Worm (Caenorhabditis elegans): ENCODE measurements around the gene K09F6.7.
"Not testable (repeated sequence)": the region's sequence is repeated elsewhere in the genome, so short reads cannot be mapped to it uniquely, and the experiment has no call there.

K09F6.7 gene

DNA sequence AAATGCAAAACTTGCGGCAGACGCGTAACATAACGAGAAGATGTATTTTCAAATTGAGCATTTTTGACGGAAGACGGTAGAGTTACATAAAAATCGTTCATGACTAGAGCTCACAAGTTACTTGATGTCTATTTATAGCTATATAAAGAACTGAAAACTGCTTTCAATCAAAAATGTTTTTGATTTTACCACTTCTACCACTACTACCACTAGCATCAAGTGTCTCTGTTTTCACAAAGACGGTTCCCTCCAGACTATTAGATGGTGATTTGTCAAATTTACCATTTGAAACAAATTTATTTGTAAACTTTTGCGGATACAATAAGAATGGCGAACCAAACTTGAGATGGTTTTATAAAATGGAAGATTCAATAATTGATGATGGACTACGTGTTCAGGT, 9.3 kb downstream of the K09F6.7 start, which contains the start of gene K09F6.9:
Gene K09F6.9 (minus strand): TSS at position 101 of the 400 bp plus-strand sequence.
- TF ChIP-seq ceh-82 (tag; optimal IDR thresholded peaks at IDR 0.05); grh-1 (GFP tag; IDR thresholded peaks at IDR 0.05); egl-13 (tag; optimal IDR thresholded peaks at IDR 0.05): not testable (repeated sequence)

DNA sequence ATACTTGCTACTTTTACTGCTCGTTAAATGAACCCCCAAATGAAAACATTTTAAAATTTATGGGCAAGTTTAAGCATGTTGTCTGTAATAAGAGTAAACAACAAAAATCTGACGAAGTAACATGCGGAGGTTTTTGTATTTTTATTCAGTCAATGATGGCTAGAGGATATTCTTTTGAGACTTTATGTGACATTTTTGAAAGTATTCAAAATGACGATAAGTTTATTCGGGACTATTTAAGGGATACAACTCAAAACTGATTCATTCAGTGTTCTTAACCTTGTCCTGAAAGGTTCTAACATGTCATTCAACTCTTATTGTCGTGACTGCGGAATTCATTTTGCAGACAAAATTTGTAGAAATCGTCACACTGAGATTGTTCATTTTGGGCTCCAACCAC, 12.1 kb downstream of the K09F6.7 start, which contains the start of gene K09F6.11:
Gene K09F6.11 (plus strand): TSS at position 301 of the 400 bp plus-strand sequence.
- TF ChIP-seq irx-1 (tag; optimal IDR thresholded peaks at IDR 0.05) = no peak

DNA sequence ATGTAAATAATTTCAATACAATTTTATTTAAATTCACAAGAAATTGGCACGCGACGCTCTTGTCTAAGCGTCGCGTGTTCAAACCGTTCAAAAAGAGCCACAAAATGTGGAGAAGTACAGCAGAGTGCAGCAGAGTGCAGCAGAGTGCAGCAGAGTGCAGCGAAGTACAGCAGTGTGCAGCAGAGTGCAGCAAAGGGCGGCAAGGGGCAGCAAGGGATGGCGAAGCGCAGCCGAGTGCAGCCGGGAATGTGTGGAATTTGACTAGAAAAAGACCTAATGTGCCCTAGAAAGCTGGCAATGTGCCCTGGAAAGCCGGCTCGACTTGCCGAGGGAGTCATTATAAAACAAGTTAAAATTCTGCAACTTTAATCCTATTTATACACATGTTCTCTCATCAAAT, 12.7 kb downstream of the K09F6.7 start, which contains the start of gene K09F6.6:
Gene K09F6.6 (minus strand): TSS at position 43 of the 400 bp plus-strand sequence.
- TF ChIP-seq lin-15B (tag; optimal IDR thresholded peaks at IDR 0.05) = no peak
- TF ChIP-seq lin-13 (GFP tag; optimal IDR thresholded peaks at IDR 0.05) = no peak
- TF ChIP-seq tlp-1 (tag; optimal IDR thresholded peaks at IDR 0.05) = no peak
- TF ChIP-seq pag-3 (tag; optimal IDR thresholded peaks at IDR 0.05; ENCODE audit: borderline replicate concordance, insufficient read depth) = no peak
- no peak for TF ChIP-seq ztf-11 (tag; optimal IDR thresholded peaks at IDR 0.05)
- no peak for TF ChIP-seq efl-3 (GFP tag; optimal IDR thresholded peaks at IDR 0.05)
- no peak for TF ChIP-seq skn-1 (tag; optimal IDR thresholded peaks at IDR 0.05)
- no peak for TF ChIP-seq aha-1 (tag; optimal IDR thresholded peaks at IDR 0.05)
- TF ChIP-seq ces-1 (GFP tag; optimal IDR thresholded peaks at IDR 0.05) = no peak
- no peak for TF ChIP-seq fkh-10 (GFP tag; optimal IDR thresholded peaks at IDR 0.05)
- no peak for TF ChIP-seq nhr-76 (tag; optimal IDR thresholded peaks at IDR 0.05)
- no peak for TF ChIP-seq xbp-1 (tag; optimal IDR thresholded peaks at IDR 0.05)
- TF ChIP-seq egl-27 (tag; optimal IDR thresholded peaks at IDR 0.05) = no peak
- TF ChIP-seq unc-130 (tag; optimal IDR thresholded peaks at IDR 0.05) = no peak
- TF ChIP-seq snu-23 (GFP tag; optimal IDR thresholded peaks at IDR 0.05) = no peak

DNA sequence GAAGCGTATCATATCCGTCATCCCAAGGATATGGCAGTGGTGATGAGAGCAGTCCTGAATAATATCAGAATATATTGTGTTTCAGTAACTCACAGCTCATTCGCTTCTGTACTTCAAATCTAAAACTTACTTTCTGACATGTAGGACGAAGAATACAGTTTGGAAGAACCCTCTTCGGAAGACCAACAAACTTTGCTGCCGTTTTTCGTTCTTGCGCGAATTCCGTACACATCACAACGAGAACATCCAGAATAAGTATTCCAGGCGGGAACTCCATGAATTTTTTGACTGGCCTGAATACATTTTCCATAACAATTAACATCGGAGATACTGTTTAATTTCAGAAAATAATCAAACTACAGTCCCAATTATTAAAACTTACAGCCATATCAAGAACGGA, 14.5 kb downstream of the K09F6.7 start, which contains the start of gene K09F6.15:
Gene K09F6.15 (minus strand): TSS at position 101 of the 400 bp plus-strand sequence.
- TF ChIP-seq mep-1 (tag; optimal IDR thresholded peaks at IDR 0.05) (no peak), ceh-88 (GFP tag; IDR thresholded peaks at IDR 0.05) (no peak), ceh-82 (tag; optimal IDR thresholded peaks at IDR 0.05) (no peak)

DNA sequence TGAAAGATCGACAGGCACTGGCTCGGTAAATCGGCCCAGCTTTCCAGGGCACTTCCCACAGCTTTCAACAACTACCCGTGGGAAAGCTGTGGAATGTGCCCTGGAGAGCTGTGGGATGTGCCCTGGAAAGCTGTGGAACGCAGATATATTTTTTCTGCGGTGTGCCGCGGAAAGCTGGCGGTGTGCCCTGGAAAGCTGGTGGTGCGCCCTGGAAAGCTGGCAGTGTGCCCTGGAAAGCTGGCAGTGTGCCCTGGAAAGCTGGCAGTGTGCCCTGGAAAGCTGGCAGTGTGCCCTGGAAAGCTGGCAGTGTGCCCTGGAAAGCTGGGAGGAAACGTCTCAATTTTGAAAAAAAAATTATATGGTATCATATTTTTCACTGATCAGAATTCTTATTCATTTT, 18.2 kb downstream of the K09F6.7 start:
- no peak for TF ChIP-seq nhr-71 (tag; optimal IDR thresholded peaks at IDR 0.05)
- no peak for TF ChIP-seq pag-3 (tag; optimal IDR thresholded peaks at IDR 0.05; ENCODE audit: borderline replicate concordance, insufficient read depth)
- TF ChIP-seq nhr-28 (tag; optimal IDR thresholded peaks at IDR 0.05) = no peak
- TF ChIP-seq lin-14 (GFP tag; optimal IDR thresholded peaks at IDR 0.05) = no peak
- TF ChIP-seq irx-1 (tag; optimal IDR thresholded peaks at IDR 0.05) = no peak
- no peak for TF ChIP-seq ceh-63 (GFP tag; optimal IDR thresholded peaks at IDR 0.05)
- no peak for TF ChIP-seq sptf-1 (tag; optimal IDR thresholded peaks at IDR 0.05)
- no peak for TF ChIP-seq nhr-84 (tag; optimal IDR thresholded peaks at IDR 0.05)
- TF ChIP-seq jun-1 (tag; optimal IDR thresholded peaks at IDR 0.05) = no peak
- no peak for TF ChIP-seq mab-9 (GFP tag; IDR thresholded peaks at IDR 0.05)
- TF ChIP-seq ama-1 (optimal IDR thresholded peaks at IDR 0.05) = no peak
- TF ChIP-seq Y116A8C.19 (tag; optimal IDR thresholded peaks at IDR 0.05; ENCODE audit: borderline replicate concordance) = no peak
- no peak for TF ChIP-seq nhr-11 (tag; optimal IDR thresholded peaks at IDR 0.05)
- no peak for TF ChIP-seq blmp-1 (tag; optimal IDR thresholded peaks at IDR 0.05)
- no peak for TF ChIP-seq alr-1 (tag; optimal IDR thresholded peaks at IDR 0.05; ENCODE audit: borderline replicate concordance)
- no peak for TF ChIP-seq unc-86 (tag; optimal IDR thresholded peaks at IDR 0.05)

Data from whole organism, L1 larva.